Worm (Caenorhabditis elegans): Measurements from ENCODE around the gene F14H3.15.
A peak's percentile ranks its signal among the peaks of the same experiment; 100 is the strongest.

Gene F14H3.15

ce11 chrV:16023051-16023450, 37.0 kb downstream of the F14H3.15 start, which contains the start of gene cwc-15:
Gene cwc-15, plus strand, starts transcription at chrV:16023351.
- TF ChIP-seq aly-2 (tag; optimal IDR thresholded peaks at IDR 0.05), result no peak
- no peak for TF ChIP-seq nhr-12 (tag; optimal IDR thresholded peaks at IDR 0.05)
- no peak for TF ChIP-seq ets-5 (GFP tag; IDR thresholded peaks at IDR 0.05)
- no peak for TF ChIP-seq unc-98 (GFP tag; IDR thresholded peaks at IDR 0.05)
- TF ChIP-seq lin-15B (tag; optimal IDR thresholded peaks at IDR 0.05), result no peak
- TF ChIP-seq blmp-1 (tag; optimal IDR thresholded peaks at IDR 0.05), result no peak
- TF ChIP-seq tlp-1 (tag; optimal IDR thresholded peaks at IDR 0.05), result no peak
- no peak for TF ChIP-seq vab-15 (tag; optimal IDR thresholded peaks at IDR 0.05)
- no peak for TF ChIP-seq hlh-4 (tag; optimal IDR thresholded peaks at IDR 0.05)
- TF ChIP-seq pag-3 (tag; optimal IDR thresholded peaks at IDR 0.05; ENCODE audit: borderline replicate concordance, insufficient read depth), result no peak
- no peak for TF ChIP-seq fkh-4 (tag; optimal IDR thresholded peaks at IDR 0.05; ENCODE audit: borderline replicate concordance)
- TF ChIP-seq tbx-2 (tag; optimal IDR thresholded peaks at IDR 0.05), result no peak
- TF ChIP-seq lir-3 (tag; optimal IDR thresholded peaks at IDR 0.05; ENCODE audit: poor library complexity), result no peak
- no peak for TF ChIP-seq rnt-1 (tag; optimal IDR thresholded peaks at IDR 0.05)
- TF ChIP-seq C04F5.9 (tag; optimal IDR thresholded peaks at IDR 0.05), result no peak

- TF ChIP-seq egl-27 (tag; optimal IDR thresholded peaks at IDR 0.05) (no peak), elt-2 (tag; optimal IDR thresholded peaks at IDR 0.05) (peak; percentile 16), lin-39 (tag; optimal IDR thresholded peaks at IDR 0.05) (no peak), ceh-8 (GFP tag; optimal IDR thresholded peaks at IDR 0.05) (no peak), mef-2 (tag; optimal IDR thresholded peaks at IDR 0.05) (no peak), jun-1 (tag; optimal IDR thresholded peaks at IDR 0.05) (no peak), nhr-28 (tag; optimal IDR thresholded peaks at IDR 0.05) (no peak), nhr-71 (tag; optimal IDR thresholded peaks at IDR 0.05) (peak; percentile 73), mep-1 (tag; optimal IDR thresholded peaks at IDR 0.05) (no peak), unc-130 (tag; optimal IDR thresholded peaks at IDR 0.05) (no peak), C04F5.9 (tag; optimal IDR thresholded peaks at IDR 0.05) (no peak), nhr-19 (GFP tag; conservative IDR thresholded peaks at IDR 0.05) (no peak; the same call in 1 of the 2 replicates), sptf-1 (tag; optimal IDR thresholded peaks at IDR 0.05) (no peak), lin-14 (GFP tag; optimal IDR thresholded peaks at IDR 0.05) (no peak), pag-3 (tag; optimal IDR thresholded peaks at IDR 0.05; ENCODE audit: borderline replicate concordance, insufficient read depth) (no peak), nhr-237 (tag; optimal IDR thresholded peaks at IDR 0.05) (no peak), blmp-1 (tag; optimal IDR thresholded peaks at IDR 0.05) (no peak), pqm-1 (tag; optimal IDR thresholded peaks at IDR 0.05) (no peak), egl-13 (tag; optimal IDR thresholded peaks at IDR 0.05) (no peak), swsn-7 (tag; optimal IDR thresholded peaks at IDR 0.05) (peak; percentile 52), grh-1 (GFP tag; IDR thresholded peaks at IDR 0.05) (no peak), hlh-4 (tag; optimal IDR thresholded peaks at IDR 0.05) (no peak), unc-98 (GFP tag; IDR thresholded peaks at IDR 0.05) (peak; percentile 66), nhr-12 (tag; optimal IDR thresholded peaks at IDR 0.05) (no peak), nhr-11 (tag; optimal IDR thresholded peaks at IDR 0.05) (no peak), unc-86 (tag; optimal IDR thresholded peaks at IDR 0.05) (no peak), fos-1 (tag; optimal IDR thresholded peaks at IDR 0.05) (no peak), hlh-17 (GFP tag; optimal IDR thresholded peaks at IDR 0.05; ENCODE audit: borderline replicate concordance) (no peak), skn-1 (tag; optimal IDR thresholded peaks at IDR 0.05) (peak; percentile 25), nhr-20 (tag; optimal IDR thresholded peaks at IDR 0.05) (peak; percentile 56), C16A3.4 (tag; optimal IDR thresholded peaks at IDR 0.05) (peak; percentile 1), aha-1 (tag; optimal IDR thresholded peaks at IDR 0.05) (no peak), dsc-1 (tag; optimal IDR thresholded peaks at IDR 0.05) (peak; percentile 52), tbx-2 (tag; optimal IDR thresholded peaks at IDR 0.05) (no peak), ceh-63 (GFP tag; optimal IDR thresholded peaks at IDR 0.05) (no peak), lir-3 (tag; optimal IDR thresholded peaks at IDR 0.05; ENCODE audit: poor library complexity) (peak; percentile 84), snu-23 (GFP tag; optimal IDR thresholded peaks at IDR 0.05) (no peak), C34B4.2 (tag; optimal IDR thresholded peaks at IDR 0.05) (no peak), tlp-1 (tag; optimal IDR thresholded peaks at IDR 0.05) (no peak), F16B12.6 (tag; optimal IDR thresholded peaks at IDR 0.05) (no peak), sup-37 (GFP tag; optimal IDR thresholded peaks at IDR 0.05) (no peak), ets-5 (GFP tag; IDR thresholded peaks at IDR 0.05) (no peak), nhr-90 (tag; optimal IDR thresholded peaks at IDR 0.05; ENCODE audit: poor library complexity) (peak; percentile 75), lin-35 (GFP tag; optimal IDR thresholded peaks at IDR 0.05) (peak; percentile 91 to 95), elt-3 (tag; optimal IDR thresholded peaks at IDR 0.05) (no peak)
Measured at ce11 chrV:16022600-16022999, 37.4 kb downstream of the F14H3.15 start.

All from whole organism, L1 larva.